Fruit fly (Drosophila melanogaster) whole organism, embryonic: ENCODE measurements around the gene CG13039.

Experiments used
- CG10366 ChIP-seq: fragments of 200-800 bp; sonication (Bioruptor generic); IDR thresholded peaks from 2 replicates; pipeline ENCODE4 v1.3.6; 2022; ENCODE audit warnings: missing biosample characterization, missing genetic modification characterization
- CG3847 ChIP-seq: fragments of 200-800 bp; sonication (Bioruptor generic); IDR thresholded peaks from 2 replicates; pipeline ENCODE4 v1.3.6; 2022; ENCODE audit warnings: missing biosample characterization, missing genetic modification characterization
- Dll ChIP-seq: fragments of 200-800 bp; sonication (Bioruptor generic); IDR thresholded peaks from 4 replicates; pipeline ENCODE4 v1.3.6; 2022; ENCODE audit warnings: missing biosample characterization, missing genetic modification characterization; ENCODE audit not compliant: partially characterized antibody
- Tbp ChIP-seq: fragments of >200 bp; optimal IDR thresholded peaks from 2 replicates; lab custom pipeline; 2018; ENCODE audit warnings: missing biosample characterization, missing genetic modification characterization
- Xbp1 ChIP-seq: fragments of 200-800 bp; sonication (Bioruptor generic); optimal IDR thresholded peaks from 3 replicates; lab custom pipeline; 2016; ENCODE audit warnings: missing biosample characterization, mild to moderate bottlenecking, missing genetic modification characterization
- chn ChIP-seq: fragments of 200-800 bp; sonication (Bioruptor generic); optimal IDR thresholded peaks from 2 replicates; lab custom pipeline; 2016; ENCODE audit warnings: missing biosample characterization, missing genetic modification characterization
- dati ChIP-seq: fragments of 200-800 bp; sonication (Bioruptor generic); IDR thresholded peaks from 2 replicates; pipeline ENCODE4 v1.3.6; 2022; ENCODE audit warnings: missing biosample characterization, missing genetic modification characterization
- fru ChIP-seq: fragments of >200 bp; optimal IDR thresholded peaks from 2 replicates; lab custom pipeline; 2017
- maf-S ChIP-seq: fragments of 200-800 bp; sonication (Bioruptor generic); optimal IDR thresholded peaks from 2 replicates; lab custom pipeline; 2016; ENCODE audit warnings: missing biosample characterization, missing genetic modification characterization
- pan ChIP-seq, 4 experiments: fragments of >200 bp in 3 of 4; fragments of 200-800 bp in 1 of 4; sonication (Bioruptor generic) in 1 of 4; optimal IDR thresholded peaks in 3 of 4; IDR thresholded peaks in 1 of 4; 2 replicates each; pipeline versions ENCODE4 v1.3.6 to Lab custom; 2017 to 2022; ENCODE audit warnings: missing biosample characterization in 2 of 4, missing genetic modification characterization in 2 of 4, mixed read lengths in 1 of 4
- pum ChIP-seq: fragments of 200-800 bp; sonication (Bioruptor generic); optimal IDR thresholded peaks from 2 replicates; lab custom pipeline; 2016; ENCODE audit warnings: missing biosample characterization, missing genetic modification characterization
- tgo ChIP-seq: fragments of 200-800 bp; sonication (Bioruptor generic); IDR thresholded peaks from 3 replicates; pipeline ENCODE4 v1.3.6; 2022; ENCODE audit warnings: missing biosample characterization, missing genetic modification characterization

- TF ChIP-seq chn (GFP tag; lab: Kevin White, UChicago) = no peak
- no peak for TF ChIP-seq pum (GFP tag; lab: Kevin White, UChicago)
- no peak for TF ChIP-seq Tbp (GFP tag; lab: Kevin White, UChicago)
- TF ChIP-seq fru (lab: Kevin White, UChicago) = no peak
- TF ChIP-seq Dll (GFP tag; lab: Robert Waterston, UW) = no peak
- no peak for TF ChIP-seq tgo
- no peak for TF ChIP-seq CG3847 (GFP tag; lab: Robert Waterston, UW)
- TF ChIP-seq pan (optimal IDR thresholded peaks at IDR 0.05; lab: Kevin White, UChicago) = no peak
- no peak for TF ChIP-seq pan (GFP tag; optimal IDR thresholded peaks at IDR 0.05 in 1 of 2, IDR thresholded peaks at IDR 0.05 in 1 of 2)
- TF ChIP-seq maf-S = no peak
- TF ChIP-seq CG10366 = no peak
- no peak for TF ChIP-seq dati
- no peak for TF ChIP-seq Xbp1 (GFP tag; lab: Kevin White, UChicago)
Measured at dm6 chr3L:16357860-16358259, 31.3 kb upstream of the CG13039 start.
